Fruit fly (Drosophila melanogaster): ENCODE measurements around the gene GluRS-m.

Gene GluRS-m

DNA sequence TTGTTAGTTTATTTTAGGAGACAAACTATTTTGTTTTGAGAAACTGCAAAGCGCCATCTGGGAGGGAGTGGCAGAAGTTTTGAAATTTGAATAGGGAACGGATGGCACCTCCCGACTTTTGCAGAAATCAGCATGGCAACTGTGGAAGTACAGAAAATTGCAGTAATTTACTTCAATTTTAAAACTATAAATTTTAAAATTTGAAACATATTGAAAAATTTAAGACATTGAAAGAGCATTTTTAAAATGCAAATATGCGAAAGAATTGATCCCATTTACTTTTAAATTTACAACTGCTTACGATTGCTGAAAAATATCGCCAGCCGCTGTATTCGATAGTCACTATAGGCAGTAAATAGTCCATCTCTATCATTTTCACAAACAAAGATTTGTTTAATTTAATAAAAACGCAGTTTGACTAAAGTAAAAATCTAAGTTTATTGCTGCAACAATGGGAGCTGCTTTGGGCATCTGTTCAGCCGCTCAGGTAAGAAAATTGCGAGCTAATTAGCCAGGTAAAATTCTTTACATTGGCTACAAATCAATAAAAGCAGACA is 4.5 kb downstream of the GluRS-m start, which contains the start of gene Serinc (continued):
- peak; percentile 97 for TF ChIP-seq vnd (GFP tag; IDR thresholded peaks at IDR 0.05; ENCODE audit: partially characterized antibody)
- TF ChIP-seq HLHmδ (GFP tag; optimal IDR thresholded peaks at IDR 0.05): no peak
- peak; percentile 47; the same call in 1 of the 2 replicates for TF ChIP-seq CG6272 (GFP tag; IDR thresholded peaks at IDR 0.05)
- 0 out of 2 replicates have a peak, but pooled peaks have one; percentile 5 for TF ChIP-seq CG11247 (GFP tag; IDR thresholded peaks at IDR 0.05)
- peak; percentile 50 to 59 for TF ChIP-seq dpn (GFP tag; optimal IDR thresholded peaks at IDR 0.05)
- peak; percentile 98 for TF ChIP-seq hb (GFP tag; IDR thresholded peaks at IDR 0.05; ENCODE audit: partially characterized antibody)
- TF ChIP-seq HLH4C (GFP tag; IDR thresholded peaks at IDR 0.05; ENCODE audit: partially characterized antibody): peak; percentile 95
- TF ChIP-seq CG8944 (GFP tag; optimal IDR thresholded peaks at IDR 0.05): peak; percentile 36
- peak; percentile 59 for TF ChIP-seq CG17829 (tag; optimal IDR thresholded peaks at IDR 0.05)
- peak; percentile 81 for TF ChIP-seq CG10267 (tag; optimal IDR thresholded peaks at IDR 0.05)
- TF ChIP-seq CG7556 (GFP tag; optimal IDR thresholded peaks at IDR 0.05): peak; percentile 21
- no peak for TF ChIP-seq so (GFP tag; IDR thresholded peaks at IDR 0.05)
- TF ChIP-seq CG1792 (GFP tag; optimal IDR thresholded peaks at IDR 0.05): peak; percentile 43
- TF ChIP-seq CG10274 (GFP tag; optimal IDR thresholded peaks at IDR 0.05): no peak
- no peak for TF ChIP-seq fd102C (GFP tag; optimal IDR thresholded peaks at IDR 0.05)
- TF ChIP-seq Oli (tag; optimal IDR thresholded peaks at IDR 0.05): peak; percentile 9
- TF ChIP-seq CG3847 (GFP tag; IDR thresholded peaks at IDR 0.05): peak; percentile 75
- peak; percentile 36 for TF ChIP-seq CG8089 (GFP tag; optimal IDR thresholded peaks at IDR 0.05)
- TF ChIP-seq CG10565 (GFP tag; optimal IDR thresholded peaks at IDR 0.05): no peak
- TF ChIP-seq exex (tag; optimal IDR thresholded peaks at IDR 0.05): peak; percentile 15
- TF ChIP-seq CG16863 (GFP tag; optimal IDR thresholded peaks at IDR 0.05): peak; percentile 55
- TF ChIP-seq PHDP (tag; optimal IDR thresholded peaks at IDR 0.05): peak; percentile 40
- no peak for TF ChIP-seq usp (GFP tag; optimal IDR thresholded peaks at IDR 0.05)
- TF ChIP-seq her (GFP tag; optimal IDR thresholded peaks at IDR 0.05): no peak
- peak; percentile 66 for TF ChIP-seq CG2120 (GFP tag; optimal IDR thresholded peaks at IDR 0.05)
- TF ChIP-seq nerfin-2 (GFP tag; IDR thresholded peaks at IDR 0.05; ENCODE audit: partially characterized antibody): peak; percentile 90
- TF ChIP-seq CG11723 (GFP tag; optimal IDR thresholded peaks at IDR 0.05): no peak
- no peak for TF ChIP-seq dati (GFP tag; IDR thresholded peaks at IDR 0.05)
- TF ChIP-seq lola (GFP tag; optimal IDR thresholded peaks at IDR 0.05): peak in 1 of 3 experiments; percentile 44
- TF ChIP-seq Hmx (GFP tag; optimal IDR thresholded peaks at IDR 0.05): no peak
- TF ChIP-seq HLH54F (GFP tag; optimal IDR thresholded peaks at IDR 0.05): peak; percentile 58
- peak; percentile 25 for TF ChIP-seq CG12236 (GFP tag; optimal IDR thresholded peaks at IDR 0.05)
- no peak for TF ChIP-seq eyg (GFP tag; optimal IDR thresholded peaks at IDR 0.05)
- no peak for TF ChIP-seq sens-2 (GFP tag; IDR thresholded peaks at IDR 0.05)
- TF ChIP-seq BEAF-32 (GFP tag; optimal IDR thresholded peaks at IDR 0.05): peak; percentile 97
- TF ChIP-seq maf-S (GFP tag; optimal IDR thresholded peaks at IDR 0.05): peak; percentile 50
- TF ChIP-seq CG17568 (GFP tag; optimal IDR thresholded peaks at IDR 0.05): no peak
- TF ChIP-seq Adf1 (GFP tag; IDR thresholded peaks at IDR 0.05): no peak
- TF ChIP-seq CG5245 (GFP tag; optimal IDR thresholded peaks at IDR 0.05): peak; percentile 58
- TF ChIP-seq tx (GFP tag; optimal IDR thresholded peaks at IDR 0.05): peak; percentile 37
- TF ChIP-seq CG32772 (GFP tag; IDR thresholded peaks at IDR 0.05): peak; percentile 41; the same call in 1 of the 2 replicates
- peak; percentile 98 for TF ChIP-seq amos (GFP tag; IDR thresholded peaks at IDR 0.05; ENCODE audit: partially characterized antibody)
- TF ChIP-seq Awh (GFP tag; IDR thresholded peaks at IDR 0.05): no peak
- TF ChIP-seq YL-1 (GFP tag; optimal IDR thresholded peaks at IDR 0.05): peak; percentile 81
- peak; percentile 51 for TF ChIP-seq CG1647 (GFP tag; optimal IDR thresholded peaks at IDR 0.05)
- TF ChIP-seq Doc2 (GFP tag; IDR thresholded peaks at IDR 0.05): no peak
- peak; percentile 76 for TF ChIP-seq zen (tag; optimal IDR thresholded peaks at IDR 0.05)
- peak; percentile 76 for TF ChIP-seq onecut (GFP tag; IDR thresholded peaks at IDR 0.05)
- peak; percentile 6 for TF ChIP-seq crc (GFP tag; optimal IDR thresholded peaks at IDR 0.05)
- peak in 1 of 2 experiments; percentile 42 for TF ChIP-seq bsh (GFP tag; optimal IDR thresholded peaks at IDR 0.05)

Data from whole organism, embryonic.